Fruit fly (Drosophila melanogaster) whole organism, embryonic: ENCODE results near the gene pes.

ENCODE experiments used
- Atf6 ChIP-seq: fragments of 200-800 bp; sonication (Bioruptor generic); IDR thresholded peaks from 2 replicates; pipeline ENCODE4 v1.3.6; 2022; ENCODE audit warnings: missing biosample characterization, missing genetic modification characterization
- CG10147 ChIP-seq: fragments of 200-800 bp; sonication (Bioruptor generic); optimal IDR thresholded peaks from 2 replicates; lab custom pipeline; 2019; ENCODE audit warnings: missing biosample characterization, mild to moderate bottlenecking, missing genetic modification characterization, moderate library complexity
- CG10979 ChIP-seq: fragments of 200-800 bp; sonication (Bioruptor generic); optimal IDR thresholded peaks from 2 replicates; lab custom pipeline; 2018; ENCODE audit warnings: missing biosample characterization, mild to moderate bottlenecking, missing genetic modification characterization, moderate library complexity
- CG11398 ChIP-seq: fragments of 200-800 bp; sonication (Bioruptor generic); optimal IDR thresholded peaks from 2 replicates; lab custom pipeline; 2016; ENCODE audit warnings: missing biosample characterization, missing genetic modification characterization
- CG11696 ChIP-seq: fragments of 200-800 bp; sonication (Bioruptor generic); IDR thresholded peaks from 2 replicates; pipeline ENCODE4 v1.3.6; 2022; ENCODE audit warnings: missing biosample characterization, missing genetic modification characterization
- CG12155 ChIP-seq: fragments of 200-800 bp; sonication (Bioruptor generic); optimal IDR thresholded peaks from 3 replicates; lab custom pipeline; 2016; ENCODE audit warnings: missing biosample characterization, missing genetic modification characterization
- CG1233 ChIP-seq: fragments of 200-800 bp; sonication (Bioruptor generic); optimal IDR thresholded peaks from 4 replicates; lab custom pipeline; 2018; ENCODE audit warnings: missing biosample characterization, mild to moderate bottlenecking, missing genetic modification characterization
- CG14667 ChIP-seq: fragments of 200-800 bp; sonication (Bioruptor generic); IDR thresholded peaks from 2 replicates; pipeline ENCODE4 v1.3.6; 2022; ENCODE audit warnings: missing biosample characterization, missing genetic modification characterization
- CG14860 ChIP-seq: fragments of 200-800 bp; sonication (Bioruptor generic); IDR thresholded peaks from 3 replicates; pipeline ENCODE4 v1.3.6; 2022; ENCODE audit warnings: missing biosample characterization, missing genetic modification characterization; ENCODE audit not compliant: partially characterized antibody
- CG15514 ChIP-seq: fragments of 200-800 bp; sonication (Bioruptor generic); optimal IDR thresholded peaks from 3 replicates; lab custom pipeline; 2017; ENCODE audit warnings: missing biosample characterization, missing genetic modification characterization, mild to moderate bottlenecking, moderate library complexity, missing genetic modification reagents
- CG15601 ChIP-seq: fragments of 200-800 bp; sonication (Bioruptor generic); optimal IDR thresholded peaks from 3 replicates; lab custom pipeline; 2019; ENCODE audit warnings: missing biosample characterization, mild to moderate bottlenecking, missing genetic modification characterization, moderate library complexity
- CG17361 ChIP-seq: fragments of 200-800 bp; sonication (Bioruptor generic); IDR thresholded peaks from 3 replicates; pipeline ENCODE4 v1.3.6; 2022; ENCODE audit warnings: missing biosample characterization, missing genetic modification characterization
- CG32532 ChIP-seq: fragments of 200-800 bp; sonication (Bioruptor generic); IDR thresholded peaks from 2 replicates; pipeline ENCODE4 v1.3.6; 2022; ENCODE audit warnings: missing biosample characterization, missing genetic modification characterization
- CG32772 ChIP-seq: fragments of 200-800 bp; sonication (Bioruptor generic); IDR thresholded peaks from 2 replicates; pipeline ENCODE4 v1.3.6; 2022; ENCODE audit warnings: missing biosample characterization, missing genetic modification characterization
- CG4328 ChIP-seq: fragments of 200-800 bp; sonication (Bioruptor generic); optimal IDR thresholded peaks from 3 replicates; lab custom pipeline; 2017; ENCODE audit warnings: missing biosample characterization, missing genetic modification reagents, missing genetic modification characterization
- CG6254 ChIP-seq: fragments of 200-800 bp; sonication (Bioruptor generic); optimal IDR thresholded peaks from 3 replicates; lab custom pipeline; 2017; ENCODE audit warnings: mild to moderate bottlenecking, missing biosample characterization, missing genetic modification reagents, missing genetic modification characterization
- CG6791 ChIP-seq: fragments of 200-800 bp; sonication (Bioruptor generic); IDR thresholded peaks from 3 replicates; pipeline ENCODE4 v1.3.6; 2022; ENCODE audit warnings: missing biosample characterization, missing genetic modification characterization; ENCODE audit not compliant: partially characterized antibody
- CG8924 ChIP-seq: fragments of 200-800 bp; optimal IDR thresholded peaks from 3 replicates; lab custom pipeline; 2019; ENCODE audit warnings: missing biosample characterization, mild to moderate bottlenecking, missing genetic modification characterization, moderate library complexity
- CG9215 ChIP-seq: fragments of 200-800 bp; sonication (Bioruptor generic); IDR thresholded peaks from 2 replicates; pipeline ENCODE4 v1.3.6; 2022; ENCODE audit warnings: missing biosample characterization, missing genetic modification characterization
- D ChIP-seq, 2 experiments: fragments of 200-800 bp in 1 of 2; fragments of >200 bp in 1 of 2; sonication (Bioruptor generic) in 1 of 2; optimal IDR thresholded peaks; 2 replicates in 1 of 2; 3 replicates in 1 of 2; lab custom pipeline; 2017; ENCODE audit warnings: mild to moderate bottlenecking in 1 of 2, missing biosample characterization in 1 of 2, missing genetic modification characterization in 1 of 2, missing genetic modification reagents in 1 of 2
- D19A ChIP-seq: fragments of 200-800 bp; optimal IDR thresholded peaks from 3 replicates; lab custom pipeline; 2019; ENCODE audit warnings: missing biosample characterization, mild to moderate bottlenecking, missing genetic modification characterization, moderate library complexity
- Dref ChIP-seq: fragments of 200-800 bp; sonication (Bioruptor generic); IDR thresholded peaks from 2 replicates; pipeline ENCODE4 v1.3.6; 2022; ENCODE audit warnings: missing biosample characterization, missing genetic modification characterization
- Lim3 ChIP-seq: fragments of 200-800 bp; sonication (Bioruptor generic); IDR thresholded peaks from 2 replicates; pipeline ENCODE4 v1.3.6; 2022; ENCODE audit warnings: missing biosample characterization, missing genetic modification characterization
- MESR4 ChIP-seq: fragments of 200-800 bp; sonication (Bioruptor generic); optimal IDR thresholded peaks from 2 replicates; lab custom pipeline; 2018; ENCODE audit warnings: missing biosample characterization, mild to moderate bottlenecking, missing genetic modification characterization, moderate library complexity
- Mes4 ChIP-seq: fragments of 200-800 bp; sonication (Bioruptor generic); optimal IDR thresholded peaks from 2 replicates; lab custom pipeline; 2016; ENCODE audit warnings: missing biosample characterization, missing genetic modification characterization
- NK7.1 ChIP-seq: fragments of 200-800 bp; sonication (Bioruptor generic); optimal IDR thresholded peaks from 3 replicates; lab custom pipeline; 2016; ENCODE audit warnings: missing biosample characterization, missing genetic modification characterization
- NfI ChIP-seq: fragments of 200-800 bp; sonication (Bioruptor generic); optimal IDR thresholded peaks from 3 replicates; lab custom pipeline; 2018; ENCODE audit warnings: missing biosample characterization, mild to moderate bottlenecking, missing genetic modification characterization, moderate library complexity
- Oli ChIP-seq: fragments of 200-800 bp; sonication (Bioruptor generic); optimal IDR thresholded peaks from 2 replicates; lab custom pipeline; 2018; ENCODE audit warnings: missing biosample characterization, mild to moderate bottlenecking, missing genetic modification characterization, moderate library complexity
- Opbp ChIP-seq: fragments of 200-800 bp; sonication (Bioruptor generic); IDR thresholded peaks from 3 replicates; pipeline ENCODE4 v1.3.6; 2022; ENCODE audit warnings: missing biosample characterization, missing genetic modification characterization; ENCODE audit not compliant: partially characterized antibody
- PHDP ChIP-seq: fragments of 200-800 bp; sonication (Bioruptor generic); optimal IDR thresholded peaks from 3 replicates; lab custom pipeline; 2018; ENCODE audit warnings: missing biosample characterization, mild to moderate bottlenecking, missing genetic modification characterization, moderate library complexity
- aop ChIP-seq: fragments of 200-800 bp; sonication (Bioruptor generic); IDR thresholded peaks from 2 replicates; pipeline ENCODE4 v1.3.6; 2022; ENCODE audit warnings: missing biosample characterization, missing genetic modification characterization
- bowl ChIP-seq: fragments of 200-800 bp; sonication (Bioruptor generic); IDR thresholded peaks from 2 replicates; pipeline ENCODE4 v1.3.6; 2022; ENCODE audit warnings: missing biosample characterization, missing genetic modification characterization
- br ChIP-seq: fragments of >200 bp; optimal IDR thresholded peaks from 2 replicates; lab custom pipeline; 2017
- cad ChIP-seq: fragments of >200 bp; optimal IDR thresholded peaks from 2 replicates; lab custom pipeline; 2017; ENCODE audit warnings: missing biosample characterization, missing genetic modification characterization
- chif ChIP-seq, 2 experiments: fragments of 200-800 bp; sonication (Bioruptor generic); optimal IDR thresholded peaks; 3 replicates each; lab custom pipeline; 2016; ENCODE audit warnings: missing biosample characterization in 2 of 2, missing genetic modification characterization in 2 of 2
- danr ChIP-seq: fragments of 200-800 bp; sonication (Bioruptor generic); IDR thresholded peaks from 2 replicates; pipeline ENCODE4 v1.3.6; 2022; ENCODE audit warnings: missing biosample characterization, missing genetic modification characterization
- fd3F ChIP-seq: fragments of 200-800 bp; sonication (Bioruptor generic); optimal IDR thresholded peaks from 2 replicates; lab custom pipeline; 2018; ENCODE audit warnings: missing biosample characterization, mild to moderate bottlenecking, missing genetic modification characterization, moderate library complexity
- gsb ChIP-seq: fragments of 200-800 bp; sonication (Bioruptor generic); IDR thresholded peaks from 2 replicates; pipeline ENCODE4 v1.3.6; 2022; ENCODE audit warnings: missing biosample characterization, missing genetic modification characterization
- gsb-n ChIP-seq: fragments of 200-800 bp; sonication (Bioruptor generic); optimal IDR thresholded peaks from 3 replicates; lab custom pipeline; 2018; ENCODE audit warnings: missing biosample characterization, mild to moderate bottlenecking, missing genetic modification characterization
- hbn ChIP-seq: fragments of 200-800 bp; sonication (Bioruptor generic); IDR thresholded peaks from 2 replicates; pipeline ENCODE4 v1.3.6; 2022; ENCODE audit warnings: missing biosample characterization, missing genetic modification characterization; ENCODE audit not compliant: partially characterized antibody
- nau ChIP-seq: fragments of 200-800 bp; sonication (Bioruptor generic); optimal IDR thresholded peaks from 3 replicates; lab custom pipeline; 2017; ENCODE audit warnings: missing biosample characterization, mild to moderate bottlenecking, missing genetic modification characterization, missing genetic modification reagents
- nerfin-1 ChIP-seq: fragments of 200-800 bp; sonication (Bioruptor generic); optimal IDR thresholded peaks from 3 replicates; lab custom pipeline; 2019; ENCODE audit warnings: missing biosample characterization, mild to moderate bottlenecking, missing genetic modification characterization, moderate library complexity
- rib ChIP-seq: fragments of 200-800 bp; sonication (Bioruptor generic); IDR thresholded peaks from 2 replicates; pipeline ENCODE4 v1.3.6; 2022; ENCODE audit warnings: missing biosample characterization, missing genetic modification characterization
- ro ChIP-seq: fragments of 200-800 bp; sonication (Bioruptor generic); IDR thresholded peaks from 2 replicates; pipeline ENCODE4 v1.3.6; 2022; ENCODE audit warnings: missing biosample characterization, missing genetic modification characterization
- sob ChIP-seq: fragments of 200-800 bp; sonication (Bioruptor generic); IDR thresholded peaks from 2 replicates; pipeline ENCODE4 v1.3.6; 2022; ENCODE audit warnings: missing biosample characterization, missing genetic modification characterization
- stwl ChIP-seq: fragments of 200-800 bp; sonication (Bioruptor generic); optimal IDR thresholded peaks from 3 replicates; lab custom pipeline; 2018; ENCODE audit warnings: missing biosample characterization, mild to moderate bottlenecking, missing genetic modification characterization, moderate library complexity
- twi ChIP-seq: fragments of 200-800 bp; optimal IDR thresholded peaks from 2 replicates; lab custom pipeline; 2019; ENCODE audit warnings: missing biosample characterization, mild to moderate bottlenecking, missing genetic modification characterization, moderate library complexity
- zen2 ChIP-seq: fragments of 200-800 bp; sonication (Bioruptor generic); IDR thresholded peaks from 3 replicates; pipeline ENCODE4 v1.3.6; 2022; ENCODE audit warnings: missing biosample characterization, missing genetic modification characterization; ENCODE audit not compliant: partially characterized antibody

Gene pes

dm6 chr2L:7960581-7961530 lies 33.1 kb downstream of the pes start (continued):
- TF ChIP-seq CG9215 (GFP tag; lab: Robert Waterston, UW) (no peak), CG17361 (GFP tag; lab: Robert Waterston, UW) (peak; percentile 38; the same call in 2 of the 3 replicates), zen2 (GFP tag; lab: Robert Waterston, UW) (no peak), chif (GFP tag; optimal IDR thresholded peaks at IDR 0.05; lab: Kevin White, UChicago) (no peak), nerfin-1 (tag; lab: Kevin White, UChicago) (no peak), hbn (no peak), Dref (GFP tag; lab: Robert Waterston, UW) (no peak), CG15514 (GFP tag; lab: Kevin White, UChicago) (peak; percentile 70), cad (GFP tag; lab: Kevin White, UChicago) (no peak), CG32532 (GFP tag; lab: Robert Waterston, UW) (peak; percentile 40), CG14667 (no peak), CG6254 (GFP tag; lab: Kevin White, UChicago) (peak; percentile 9), br (no peak), D (optimal IDR thresholded peaks at IDR 0.05; lab: Kevin White, UChicago) (no peak), D (GFP tag; optimal IDR thresholded peaks at IDR 0.05; lab: Kevin White, UChicago) (no peak), CG8924 (tag; lab: Kevin White, UChicago) (peak; percentile 11), NK7.1 (GFP tag; lab: Kevin White, UChicago) (no peak), aop (GFP tag; lab: Robert Waterston, UW) (no peak), D19A (tag; lab: Kevin White, UChicago) (no peak), gsb-n (tag; lab: Kevin White, UChicago) (no peak), CG11398 (no peak), twi (tag; lab: Kevin White, UChicago) (no peak), stwl (tag; lab: Kevin White, UChicago) (no peak), nau (GFP tag; lab: Kevin White, UChicago) (peak; percentile 42), ro (GFP tag; lab: Robert Waterston, UW) (no peak), CG14860 (GFP tag; lab: Robert Waterston, UW) (no peak), Oli (tag; lab: Kevin White, UChicago) (no peak), CG11696 (GFP tag; lab: Robert Waterston, UW) (0 out of 2 replicates have a peak, but pooled peaks have one; percentile 41), CG10979 (no peak), CG4328 (GFP tag; lab: Kevin White, UChicago) (peak; percentile 43), fd3F (peak; percentile 16), CG32772 (GFP tag; lab: Robert Waterston, UW) (no peak), CG6791 (no peak), CG15601 (tag; lab: Kevin White, UChicago) (no peak), Mes4 (GFP tag; lab: Kevin White, UChicago) (no peak), CG1233 (peak; percentile 70), bowl (GFP tag; lab: Robert Waterston, UW) (no peak), CG12155 (GFP tag; lab: Kevin White, UChicago) (no peak), danr (GFP tag; lab: Robert Waterston, UW) (no peak; the same call in 1 of the 2 replicates), PHDP (tag; lab: Kevin White, UChicago) (peak; percentile 74), sob (GFP tag; lab: Robert Waterston, UW) (peak; percentile 69), Atf6 (GFP tag; lab: Robert Waterston, UW) (peak; percentile 55), rib (GFP tag; lab: Robert Waterston, UW) (0 out of 2 replicates have a peak, but pooled peaks have one; percentile 11), NfI (GFP tag; lab: Kevin White, UChicago) (peak; percentile 64), gsb (no peak), Lim3 (no peak), MESR4 (GFP tag; lab: Kevin White, UChicago) (no peak), CG10147 (peak; percentile 25), Opbp (GFP tag; lab: Robert Waterston, UW) (no peak)
